Worm (Caenorhabditis elegans): ENCODE data around the gene prmt-5.

DNA sequence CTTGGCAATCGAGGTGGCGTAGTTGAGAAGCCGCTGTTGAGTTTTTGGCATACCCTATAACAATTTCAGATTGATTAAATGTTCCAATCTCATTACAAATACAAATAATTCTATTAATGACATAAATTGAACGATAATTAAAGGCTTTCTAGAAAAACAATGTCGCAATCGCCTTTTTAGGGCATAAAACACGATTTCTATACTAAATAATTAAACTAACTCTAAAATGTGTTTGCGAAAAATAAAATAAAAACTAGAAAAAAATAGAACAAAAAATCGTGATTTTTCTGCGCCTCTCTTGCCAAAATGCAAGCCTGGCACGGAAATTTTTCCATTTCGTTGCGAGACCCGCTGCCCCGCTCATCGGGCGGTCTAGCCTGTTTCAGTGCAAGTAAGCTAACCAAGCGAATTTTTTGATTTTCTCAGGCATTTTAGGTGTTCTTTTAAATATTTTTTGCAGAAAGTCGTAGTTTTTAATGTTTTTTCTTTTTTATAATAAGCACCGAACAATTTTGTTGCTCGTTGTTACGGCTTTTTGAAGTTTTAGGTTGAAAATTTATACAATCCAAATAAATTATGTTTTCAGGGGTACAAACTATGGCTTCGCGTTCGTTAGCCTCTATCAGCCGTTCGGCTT lies 2.4 kb upstream of the prmt-5 start, which contains the start of the genes C34E10.12, C34E10.10 and atp-2:
- TF ChIP-seq ccch-3 (GFP tag; optimal IDR thresholded peaks at IDR 0.05) = no peak
- TF ChIP-seq nfya-1 (tag; optimal IDR thresholded peaks at IDR 0.05; ENCODE audit: borderline replicate concordance, insufficient read depth) = no peak
- peak; percentile 25 for TF ChIP-seq rpc-1 (optimal IDR thresholded peaks at IDR 0.05)
- TF ChIP-seq rpc-1 (tag; optimal IDR thresholded peaks at IDR 0.05) = no peak
- no peak for TF ChIP-seq lsy-27 (tag; optimal IDR thresholded peaks at IDR 0.05; ENCODE audit: borderline replicate concordance, insufficient read depth)
- TF ChIP-seq Y79H2A.3 (GFP tag; conservative IDR thresholded peaks at IDR 0.05) = no peak
- TF ChIP-seq dpl-1 (GFP tag; optimal IDR thresholded peaks at IDR 0.05) = peak; percentile 58
- TF ChIP-seq unc-130 (GFP tag; optimal IDR thresholded peaks at IDR 0.05) = peak; percentile 23
- TF ChIP-seq nfyb-1 (GFP tag; IDR thresholded peaks at IDR 0.05) = peak; percentile 73; the same call in 1 of the 2 replicates
- TF ChIP-seq rec-8 (tag; optimal IDR thresholded peaks at IDR 0.05) = no peak
- no peak for TF ChIP-seq zfh-2 (GFP tag; conservative IDR thresholded peaks at IDR 0.05)
- peak; percentile 72 for TF ChIP-seq F49E8.2 (tag; optimal IDR thresholded peaks at IDR 0.05; ENCODE audit: insufficient read depth)
- TF ChIP-seq F22D6.2 (tag; optimal IDR thresholded peaks at IDR 0.05) = no peak
